Worm (Caenorhabditis elegans): Measurements from ENCODE around the gene sams-4.

DNA sequence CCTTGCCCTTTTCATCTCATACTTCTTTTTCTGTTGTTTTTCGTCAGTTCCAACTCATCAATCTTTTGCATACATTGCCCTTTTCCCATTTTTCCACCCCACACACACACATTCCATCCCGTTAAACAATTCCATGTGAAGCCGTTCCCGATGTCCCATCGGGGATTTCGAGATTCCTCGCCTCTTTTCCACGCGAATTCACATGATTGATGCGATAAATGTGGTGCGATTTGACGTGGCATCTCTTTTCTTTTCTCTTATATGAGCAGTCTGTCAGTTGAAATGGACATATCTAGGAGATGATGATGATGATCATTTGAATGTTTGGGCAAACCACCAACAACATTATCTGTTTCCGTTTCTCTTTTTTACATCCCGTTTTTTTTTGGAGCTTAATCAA, 12.0 kb downstream of the sams-4 start:
- TF ChIP-seq skn-1 (tag; optimal IDR thresholded peaks at IDR 0.05) (no peak), F16B12.6 (tag; optimal IDR thresholded peaks at IDR 0.05) (no peak), snpc-4 (tag; optimal IDR thresholded peaks at IDR 0.05) (no peak), nhr-90 (tag; optimal IDR thresholded peaks at IDR 0.05; ENCODE audit: poor library complexity) (no peak), zag-1 (tag; optimal IDR thresholded peaks at IDR 0.05) (no peak), mep-1 (tag; optimal IDR thresholded peaks at IDR 0.05) (no peak), nhr-76 (tag; optimal IDR thresholded peaks at IDR 0.05) (no peak), nhr-11 (tag; optimal IDR thresholded peaks at IDR 0.05) (no peak), ztf-11 (tag; optimal IDR thresholded peaks at IDR 0.05) (no peak), lsy-2 (tag; optimal IDR thresholded peaks at IDR 0.05) (no peak), snu-23 (GFP tag; optimal IDR thresholded peaks at IDR 0.05) (no peak), pag-3 (tag; optimal IDR thresholded peaks at IDR 0.05; ENCODE audit: borderline replicate concordance, insufficient read depth) (no peak)
